Fruit fly (Drosophila melanogaster) whole organism, embryonic: ENCODE results near the gene Fbxl4.

Experiments
- CG10267 ChIP-seq: fragments of 200-800 bp; sonication (Bioruptor generic); optimal IDR thresholded peaks from 2 replicates; lab custom pipeline; 2018; ENCODE audit warnings: missing biosample characterization, mild to moderate bottlenecking, missing genetic modification characterization, moderate library complexity
- CG10654 ChIP-seq: fragments of 200-800 bp; sonication (Bioruptor generic); optimal IDR thresholded peaks from 2 replicates; lab custom pipeline; 2016; ENCODE audit warnings: missing biosample characterization, missing genetic modification characterization
- CG11398 ChIP-seq: fragments of 200-800 bp; sonication (Bioruptor generic); optimal IDR thresholded peaks from 2 replicates; lab custom pipeline; 2016; ENCODE audit warnings: missing biosample characterization, missing genetic modification characterization
- CG11504 ChIP-seq: fragments of 200-800 bp; sonication (Bioruptor generic); optimal IDR thresholded peaks from 3 replicates; lab custom pipeline; 2019; ENCODE audit warnings: missing biosample characterization, mild to moderate bottlenecking, missing genetic modification characterization, moderate library complexity
- CG12299 ChIP-seq: fragments of 200-800 bp; sonication (Bioruptor generic); optimal IDR thresholded peaks from 2 replicates; lab custom pipeline; 2018; ENCODE audit warnings: missing biosample characterization, mild to moderate bottlenecking, missing genetic modification characterization
- CG17359 ChIP-seq: fragments of 200-800 bp; sonication (Bioruptor generic); optimal IDR thresholded peaks from 3 replicates; lab custom pipeline; 2018; ENCODE audit warnings: missing biosample characterization, mild to moderate bottlenecking, missing genetic modification characterization, moderate library complexity
- CG17361 ChIP-seq: fragments of 200-800 bp; sonication (Bioruptor generic); IDR thresholded peaks from 3 replicates; pipeline ENCODE4 v1.3.6; 2022; ENCODE audit warnings: missing biosample characterization, missing genetic modification characterization
- CG18599 ChIP-seq: fragments of 200-800 bp; sonication (Bioruptor generic); optimal IDR thresholded peaks from 3 replicates; lab custom pipeline; 2017; ENCODE audit warnings: missing biosample characterization, missing genetic modification characterization, mild to moderate bottlenecking, moderate library complexity, missing genetic modification reagents
- CG2129 ChIP-seq: fragments of 200-800 bp; sonication (Bioruptor generic); IDR thresholded peaks from 2 replicates; pipeline ENCODE4 v1.3.6; 2022; ENCODE audit warnings: missing biosample characterization, missing genetic modification characterization; ENCODE audit not compliant: partially characterized antibody
- CG3065 ChIP-seq: fragments of 200-800 bp; sonication (Bioruptor generic); optimal IDR thresholded peaks from 2 replicates; lab custom pipeline; 2016; ENCODE audit warnings: missing biosample characterization, missing genetic modification characterization
- CG32532 ChIP-seq: fragments of 200-800 bp; sonication (Bioruptor generic); IDR thresholded peaks from 2 replicates; pipeline ENCODE4 v1.3.6; 2022; ENCODE audit warnings: missing biosample characterization, missing genetic modification characterization
- CG32772 ChIP-seq: fragments of 200-800 bp; sonication (Bioruptor generic); IDR thresholded peaks from 2 replicates; pipeline ENCODE4 v1.3.6; 2022; ENCODE audit warnings: missing biosample characterization, missing genetic modification characterization
- CG3726 ChIP-seq: fragments of 200-800 bp; sonication (Bioruptor generic); IDR thresholded peaks from 3 replicates; pipeline ENCODE4, ENCODE4 v1.3.6; 2022; ENCODE audit warnings: missing biosample characterization, missing genetic modification characterization
- CG3838 ChIP-seq: fragments of 200-800 bp; sonication (Bioruptor generic); optimal IDR thresholded peaks from 3 replicates; lab custom pipeline; 2016; ENCODE audit warnings: missing biosample characterization, missing genetic modification characterization
- CG3847 ChIP-seq: fragments of 200-800 bp; sonication (Bioruptor generic); IDR thresholded peaks from 2 replicates; pipeline ENCODE4 v1.3.6; 2022; ENCODE audit warnings: missing biosample characterization, missing genetic modification characterization
- CG4424 ChIP-seq: fragments of 200-800 bp; sonication (Bioruptor generic); optimal IDR thresholded peaks from 3 replicates; lab custom pipeline; 2016; ENCODE audit warnings: missing biosample characterization, missing genetic modification characterization
- CG7357 ChIP-seq: fragments of 200-800 bp; sonication (Bioruptor generic); IDR thresholded peaks from 3 replicates; pipeline ENCODE4 v1.3.6; 2022; ENCODE audit warnings: missing biosample characterization, missing genetic modification characterization
- CG7786 ChIP-seq: fragments of 200-800 bp; sonication (Bioruptor generic); optimal IDR thresholded peaks from 2 replicates; lab custom pipeline; 2016; ENCODE audit warnings: missing biosample characterization, missing genetic modification characterization
- CG8478 ChIP-seq: fragments of >200 bp; optimal IDR thresholded peaks from 2 replicates; lab custom pipeline; 2018
- CG8924 ChIP-seq: fragments of 200-800 bp; optimal IDR thresholded peaks from 3 replicates; lab custom pipeline; 2019; ENCODE audit warnings: missing biosample characterization, mild to moderate bottlenecking, missing genetic modification characterization, moderate library complexity
- CG9609 ChIP-seq: fragments of 200-800 bp; sonication (Bioruptor generic); optimal IDR thresholded peaks from 3 replicates; lab custom pipeline; 2016; ENCODE audit warnings: missing biosample characterization, missing genetic modification characterization
- CG9727 ChIP-seq: fragments of 200-800 bp; sonication (Bioruptor generic); optimal IDR thresholded peaks from 3 replicates; lab custom pipeline; 2017; ENCODE audit warnings: missing biosample characterization, mild to moderate bottlenecking, missing genetic modification characterization
- Dbx ChIP-seq: fragments of 200-800 bp; sonication (Bioruptor generic); IDR thresholded peaks from 3 replicates; pipeline ENCODE4 v1.3.6; 2022; ENCODE audit warnings: missing biosample characterization, missing genetic modification characterization
- Dll ChIP-seq: fragments of 200-800 bp; sonication (Bioruptor generic); IDR thresholded peaks from 4 replicates; pipeline ENCODE4 v1.3.6; 2022; ENCODE audit warnings: missing biosample characterization, missing genetic modification characterization; ENCODE audit not compliant: partially characterized antibody
- Doc2 ChIP-seq: fragments of 200-800 bp; sonication (Bioruptor generic); IDR thresholded peaks from 2 replicates; pipeline ENCODE4 v1.3.6; 2022; ENCODE audit warnings: missing biosample characterization, missing genetic modification characterization
- ERR ChIP-seq: fragments of 200-800 bp; sonication (Bioruptor generic); optimal IDR thresholded peaks from 2 replicates; lab custom pipeline; 2016; ENCODE audit warnings: missing biosample characterization, missing genetic modification characterization
- Fer2 ChIP-seq: fragments of 200-800 bp; sonication (Bioruptor generic); optimal IDR thresholded peaks from 2 replicates; lab custom pipeline; 2018; ENCODE audit warnings: missing biosample characterization, mild to moderate bottlenecking, missing genetic modification characterization, moderate library complexity
- HHEX ChIP-seq: fragments of 200-800 bp; sonication (Bioruptor generic); optimal IDR thresholded peaks from 3 replicates; lab custom pipeline; 2017; ENCODE audit warnings: missing biosample characterization, mild to moderate bottlenecking, missing genetic modification characterization, missing genetic modification reagents
- HmgD ChIP-seq: fragments of 200-800 bp; sonication (Bioruptor generic); optimal IDR thresholded peaks from 3 replicates; lab custom pipeline; 2016; ENCODE audit warnings: missing biosample characterization, missing genetic modification characterization
- Hmr ChIP-seq: fragments of 200-800 bp; sonication (Bioruptor generic); optimal IDR thresholded peaks from 3 replicates; lab custom pipeline; 2017; ENCODE audit warnings: mild to moderate bottlenecking, missing biosample characterization, missing genetic modification reagents, missing genetic modification characterization
- Hmx ChIP-seq: fragments of 200-800 bp; sonication (Bioruptor generic); optimal IDR thresholded peaks from 2 replicates; lab custom pipeline; 2016; ENCODE audit warnings: missing biosample characterization, missing genetic modification characterization
- MTF-1 ChIP-seq: fragments of 200-800 bp; sonication (Bioruptor generic); optimal IDR thresholded peaks from 2 replicates; lab custom pipeline; 2018; ENCODE audit warnings: missing biosample characterization, mild to moderate bottlenecking, missing genetic modification characterization, borderline replicate concordance
- Sry-β ChIP-seq: fragments of 200-800 bp; sonication (Bioruptor generic); optimal IDR thresholded peaks from 2 replicates; lab custom pipeline; 2018; ENCODE audit warnings: missing biosample characterization, mild to moderate bottlenecking, missing genetic modification characterization, moderate library complexity
- Vsx1 ChIP-seq: fragments of 200-800 bp; sonication (Bioruptor generic); optimal IDR thresholded peaks from 2 replicates; lab custom pipeline; 2017; ENCODE audit warnings: missing biosample characterization, mild to moderate bottlenecking, missing genetic modification characterization, missing genetic modification reagents
- ato ChIP-seq: fragments of 200-800 bp; sonication (Bioruptor generic); IDR thresholded peaks from 2 replicates; pipeline ENCODE4 v1.3.6; 2022; ENCODE audit warnings: missing biosample characterization, missing genetic modification characterization; ENCODE audit not compliant: partially characterized antibody
- da ChIP-seq: fragments of 200-800 bp; sonication (Bioruptor generic); optimal IDR thresholded peaks from 2 replicates; lab custom pipeline; 2016; ENCODE audit warnings: missing biosample characterization, missing genetic modification characterization
- disco-r ChIP-seq: fragments of 200-800 bp; sonication (Bioruptor generic); optimal IDR thresholded peaks from 2 replicates; lab custom pipeline; 2016; ENCODE audit warnings: missing biosample characterization, missing genetic modification characterization
- exex ChIP-seq: fragments of 200-800 bp; sonication (Bioruptor generic); optimal IDR thresholded peaks from 4 replicates; lab custom pipeline; 2018; ENCODE audit warnings: missing biosample characterization, mild to moderate bottlenecking, missing genetic modification characterization, moderate library complexity
- gem ChIP-seq: fragments of 200-800 bp; sonication (Bioruptor generic); optimal IDR thresholded peaks from 2 replicates; lab custom pipeline; 2019; ENCODE audit warnings: missing biosample characterization, mild to moderate bottlenecking, missing genetic modification characterization, moderate library complexity
- ken ChIP-seq: fragments of 200-800 bp; sonication (Bioruptor generic); IDR thresholded peaks from 3 replicates; pipeline ENCODE4 v1.3.6; 2022; ENCODE audit warnings: missing biosample characterization, missing genetic modification characterization
- nau ChIP-seq: fragments of 200-800 bp; sonication (Bioruptor generic); optimal IDR thresholded peaks from 3 replicates; lab custom pipeline; 2017; ENCODE audit warnings: missing biosample characterization, mild to moderate bottlenecking, missing genetic modification characterization, missing genetic modification reagents
- phol ChIP-seq: fragments of 200-800 bp; sonication (Bioruptor generic); optimal IDR thresholded peaks from 3 replicates; lab custom pipeline; 2018; ENCODE audit warnings: missing biosample characterization, mild to moderate bottlenecking, missing genetic modification characterization, moderate library complexity
- repo ChIP-seq: fragments of 200-800 bp; sonication (Bioruptor generic); optimal IDR thresholded peaks from 2 replicates; lab custom pipeline; 2016; ENCODE audit warnings: missing biosample characterization, missing genetic modification characterization
- sens-2 ChIP-seq: fragments of 200-800 bp; sonication (Bioruptor generic); IDR thresholded peaks from 2 replicates; pipeline ENCODE4 v1.3.6; 2022; ENCODE audit warnings: missing biosample characterization, missing genetic modification characterization
- shn ChIP-seq: fragments of 200-800 bp; sonication (Bioruptor generic); optimal IDR thresholded peaks from 3 replicates; lab custom pipeline; 2016; ENCODE audit warnings: missing biosample characterization, missing genetic modification characterization
- so ChIP-seq: fragments of 200-800 bp; sonication (Bioruptor generic); IDR thresholded peaks from 3 replicates; pipeline ENCODE4 v1.3.6; 2022; ENCODE audit warnings: missing biosample characterization, missing genetic modification characterization
- stwl ChIP-seq: fragments of 200-800 bp; sonication (Bioruptor generic); optimal IDR thresholded peaks from 3 replicates; lab custom pipeline; 2018; ENCODE audit warnings: missing biosample characterization, mild to moderate bottlenecking, missing genetic modification characterization, moderate library complexity
- unpg ChIP-seq: fragments of 200-800 bp; sonication (Bioruptor generic); optimal IDR thresholded peaks from 3 replicates; lab custom pipeline; 2018; ENCODE audit warnings: missing biosample characterization, mild to moderate bottlenecking, missing genetic modification characterization, moderate library complexity
- zen2 ChIP-seq: fragments of 200-800 bp; sonication (Bioruptor generic); IDR thresholded peaks from 3 replicates; pipeline ENCODE4 v1.3.6; 2022; ENCODE audit warnings: missing biosample characterization, missing genetic modification characterization; ENCODE audit not compliant: partially characterized antibody
- zfh1 ChIP-seq: fragments of 200-800 bp; sonication (Bioruptor generic); IDR thresholded peaks from 3 replicates; pipeline ENCODE4 v1.3.6; 2022; ENCODE audit warnings: missing biosample characterization, missing genetic modification characterization

Fbxl4 gene

dm6 chrX:14247035-14247786 is 9.5 kb upstream of the Fbxl4 start, which contains the start of gene mud (continued):
- TF ChIP-seq nau (GFP tag; lab: Kevin White, UChicago) = no peak
- no peak for TF ChIP-seq HmgD
- no peak for TF ChIP-seq CG3726
- peak; percentile 46 for TF ChIP-seq CG10267
- TF ChIP-seq CG3838 = no peak
- TF ChIP-seq CG8478 (lab: Kevin White, UChicago) = no peak
- TF ChIP-seq CG18599 (GFP tag; lab: Kevin White, UChicago) = no peak
- no peak for TF ChIP-seq Doc2 (GFP tag; lab: Robert Waterston, UW)
- no peak for TF ChIP-seq CG3065
- no peak for TF ChIP-seq so
- TF ChIP-seq gem (tag; lab: Kevin White, UChicago) = no peak
- TF ChIP-seq CG11398 (GFP tag; lab: Kevin White, UChicago) = no peak
- TF ChIP-seq zfh1 (GFP tag; lab: Robert Waterston, UW) = 0 out of 3 replicates have a peak, but pooled peaks have one; percentile 9
- no peak for TF ChIP-seq Dbx
- TF ChIP-seq CG8924 (tag; lab: Kevin White, UChicago) = peak; percentile 35
- TF ChIP-seq Sry-β (GFP tag; lab: Kevin White, UChicago) = peak; percentile 1
- peak; percentile 40 for TF ChIP-seq stwl (tag; lab: Kevin White, UChicago)
- TF ChIP-seq MTF-1 (GFP tag; lab: Kevin White, UChicago) = no peak
- TF ChIP-seq unpg = no peak
- TF ChIP-seq repo (GFP tag; lab: Kevin White, UChicago) = no peak
- TF ChIP-seq disco-r (GFP tag; lab: Kevin White, UChicago) = no peak
- no peak for TF ChIP-seq HHEX (GFP tag; lab: Kevin White, UChicago)
- no peak for TF ChIP-seq Vsx1 (GFP tag; lab: Kevin White, UChicago)
- no peak for TF ChIP-seq Hmr (GFP tag; lab: Kevin White, UChicago)
- TF ChIP-seq shn = no peak
- TF ChIP-seq Dll (GFP tag; lab: Robert Waterston, UW) = peak; percentile 67
- peak; percentile 10 for TF ChIP-seq CG4424 (GFP tag; lab: Kevin White, UChicago)
- TF ChIP-seq CG9727 (GFP tag; lab: Kevin White, UChicago) = peak; percentile 37
- no peak for TF ChIP-seq CG3847 (GFP tag; lab: Robert Waterston, UW)
- TF ChIP-seq CG9609 (GFP tag; lab: Kevin White, UChicago) = no peak
- no peak for TF ChIP-seq sens-2
- TF ChIP-seq ERR (GFP tag; lab: Kevin White, UChicago) = no peak
- no peak for TF ChIP-seq CG12299
- no peak for TF ChIP-seq exex (tag; lab: Kevin White, UChicago)
- peak; percentile 98 for TF ChIP-seq CG7357
- no peak for TF ChIP-seq Fer2 (tag; lab: Kevin White, UChicago)
- TF ChIP-seq CG32772 = no peak
- TF ChIP-seq ato (GFP tag; lab: Robert Waterston, UW) = peak; percentile 74
- TF ChIP-seq CG17361 = no peak; the same call in 2 of the 3 replicates
- peak; percentile 79 for TF ChIP-seq phol (tag; lab: Kevin White, UChicago)
- TF ChIP-seq ken (GFP tag; lab: Robert Waterston, UW) = 0 out of 3 replicates have a peak, but pooled peaks have one; percentile 46
- TF ChIP-seq CG10654 = no peak
- TF ChIP-seq Hmx (GFP tag; lab: Kevin White, UChicago) = no peak
- no peak for TF ChIP-seq CG7786 (GFP tag; lab: Kevin White, UChicago)
- TF ChIP-seq zen2 (GFP tag; lab: Robert Waterston, UW) = 0 out of 3 replicates have a peak, but pooled peaks have one; percentile 13
- peak; percentile 39; the same call in 1 of the 2 replicates for TF ChIP-seq CG2129 (GFP tag; lab: Robert Waterston, UW)
- no peak for TF ChIP-seq da (GFP tag; lab: Kevin White, UChicago)
- TF ChIP-seq CG17359 = no peak
- no peak for TF ChIP-seq CG11504 (tag; lab: Kevin White, UChicago)
- TF ChIP-seq CG32532 (GFP tag; lab: Robert Waterston, UW) = peak; percentile 48
